Fruit fly (Drosophila melanogaster): ENCODE measurements around the gene Lam.

dm6 chr2L:5527861-5528260 is 14.4 kb upstream of the Lam start, which contains the start of gene CG31915:
- TF ChIP-seq rgr (GFP tag; optimal IDR thresholded peaks at IDR 0.05): no peak
- TF ChIP-seq h (GFP tag; optimal IDR thresholded peaks at IDR 0.05): no peak
- TF ChIP-seq ey (GFP tag; optimal IDR thresholded peaks at IDR 0.05): no peak
- TF ChIP-seq Mio (GFP tag; optimal IDR thresholded peaks at IDR 0.05): no peak
- TF ChIP-seq Vsx2 (GFP tag; optimal IDR thresholded peaks at IDR 0.05; ENCODE audit: partially characterized antibody): no peak
- no peak for TF ChIP-seq Abd-B (GFP tag; optimal IDR thresholded peaks at IDR 0.05)
- TF ChIP-seq Hr78 (GFP tag; optimal IDR thresholded peaks at IDR 0.05): no peak
- no peak for TF ChIP-seq usp (GFP tag; optimal IDR thresholded peaks at IDR 0.05)

Measured in whole organism, wandering third instar larva.